Worm (Caenorhabditis elegans) whole organism, L1 larva: Measurements from ENCODE around the gene abhd-12.

ENCODE experiments used
- C34B4.2 ChIP-seq: sonication (generic microtip); optimal IDR thresholded peaks from 2 replicates; lab custom pipeline; 2017; ENCODE audit warnings: mild to moderate bottlenecking, missing genetic modification characterization, missing compliant biosample characterization
- F16B12.6 ChIP-seq: fragments of 150-350 bp; optimal IDR thresholded peaks from 2 replicates; lab custom pipeline; 2014; ENCODE audit warnings: missing biosample characterization, missing genetic modification characterization
- Y116A8C.19 ChIP-seq: sonication (generic microtip); optimal IDR thresholded peaks from 2 replicates; lab custom pipeline; 2016; ENCODE audit warnings: missing compliant biosample characterization, missing genetic modification characterization, borderline replicate concordance
- alr-1 ChIP-seq: fragments of 200-800 bp; sonication (Bioruptor generic); optimal IDR thresholded peaks from 2 replicates; lab custom pipeline; 2018; ENCODE audit warnings: borderline replicate concordance, mild to moderate bottlenecking, missing genetic modification characterization, missing compliant biosample characterization
- aly-2 ChIP-seq: fragments of 150-350 bp; optimal IDR thresholded peaks from 2 replicates; lab custom pipeline; 2014; ENCODE audit warnings: missing biosample characterization, missing genetic modification characterization
- ama-1 ChIP-seq: fragments of 150-350 bp; optimal IDR thresholded peaks from 2 replicates; lab custom pipeline; 2014
- ceh-63 ChIP-seq: fragments of 200-800 bp; sonication (Bioruptor generic); optimal IDR thresholded peaks from 2 replicates; lab custom pipeline; 2018; ENCODE audit warnings: mild to moderate bottlenecking, missing genetic modification characterization, missing compliant biosample characterization
- ceh-8 ChIP-seq: fragments of 200-800 bp; sonication (Bioruptor generic); optimal IDR thresholded peaks from 2 replicates; lab custom pipeline; 2018; ENCODE audit warnings: mild to moderate bottlenecking, missing genetic modification characterization, moderate library complexity, missing compliant biosample characterization
- ceh-82 ChIP-seq, 3 experiments: fragments of 150-350 bp in 1 of 3; sonication (generic microtip) in 2 of 3; optimal IDR thresholded peaks; 2 replicates each; lab custom pipeline; 2014 to 2017; ENCODE audit warnings: missing biosample characterization in 3 of 3, missing genetic modification characterization in 3 of 3
- ceh-88 ChIP-seq: fragments of 200-800 bp; sonication (Bioruptor generic); IDR thresholded peaks from 2 replicates; pipeline ENCODE4 v1.3.6; 2022; ENCODE audit warnings: missing genetic modification characterization, missing compliant biosample characterization
- ceh-90 ChIP-seq: sonication (generic microtip); optimal IDR thresholded peaks from 2 replicates; lab custom pipeline; 2016; ENCODE audit warnings: missing genetic modification characterization, missing compliant biosample characterization
- ces-1 ChIP-seq: fragments of 150-350 bp; optimal IDR thresholded peaks from 2 replicates; lab custom pipeline; 2014; ENCODE audit warnings: missing biosample characterization, missing genetic modification reagents, missing genetic modification characterization
- dpl-1 ChIP-seq, 3 experiments: fragments of 150-350 bp in 2 of 3; sonication (generic microtip) in 1 of 3; optimal IDR thresholded peaks; 2 replicates each; lab custom pipeline; 2014 to 2017; ENCODE audit warnings: missing biosample characterization in 3 of 3, missing genetic modification characterization in 3 of 3, missing genetic modification reagents in 3 of 3
- efl-1 ChIP-seq, 4 experiments: fragments of 150-350 bp; optimal IDR thresholded peaks in 3 of 4; peaks in 1 of 4; 1 replicate in 1 of 4; 2 replicates in 3 of 4; lab custom pipeline; 2014; ENCODE audit warnings: missing biosample characterization in 2 of 4, missing genetic modification characterization in 2 of 4, missing genetic modification reagents in 2 of 4
- efl-3 ChIP-seq: fragments of 200-800 bp; sonication (Bioruptor generic); optimal IDR thresholded peaks from 2 replicates; lab custom pipeline; 2018; ENCODE audit warnings: mild to moderate bottlenecking, missing genetic modification characterization, missing compliant biosample characterization
- egl-13 ChIP-seq: sonication (generic microtip); optimal IDR thresholded peaks from 2 replicates; lab custom pipeline; 2016; ENCODE audit warnings: missing genotype, missing genetic modification reagents, missing genetic modification characterization, missing compliant biosample characterization
- egl-27 ChIP-seq, 2 experiments: fragments of 150-350 bp in 1 of 2; sonication (generic microtip); optimal IDR thresholded peaks; 3 replicates each; lab custom pipeline; 2017 to 2018; ENCODE audit warnings: missing biosample characterization in 2 of 2, missing genetic modification characterization in 2 of 2, missing genetic modification reagents in 2 of 2
- elt-3 ChIP-seq, 6 experiments: fragments of 150-350 bp in 1 of 6; sonication (generic microtip); optimal IDR thresholded peaks; 2 replicates each; lab custom pipeline; 2017 to 2018; ENCODE audit warnings: missing biosample characterization in 6 of 6, missing genetic modification characterization in 6 of 6, inconsistent platforms in 1 of 6
- fkh-4 ChIP-seq: sonication (generic microtip); optimal IDR thresholded peaks from 2 replicates; lab custom pipeline; 2016; ENCODE audit warnings: missing compliant biosample characterization, missing genetic modification characterization, borderline replicate concordance
- fkh-8 ChIP-seq: sonication (generic microtip); optimal IDR thresholded peaks from 2 replicates; lab custom pipeline; 2016; ENCODE audit warnings: mild to moderate bottlenecking, missing genetic modification characterization, missing compliant biosample characterization
- hlh-17 ChIP-seq: fragments of 200-800 bp; sonication (Bioruptor generic); optimal IDR thresholded peaks from 2 replicates; lab custom pipeline; 2018; ENCODE audit warnings: missing genetic modification characterization, mild to moderate bottlenecking, missing compliant biosample characterization, moderate library complexity, borderline replicate concordance
- hpl-2 ChIP-seq: fragments of 150-350 bp; optimal IDR thresholded peaks from 2 replicates; lab custom pipeline; 2014; ENCODE audit warnings: missing biosample characterization, missing genetic modification reagents, missing genetic modification characterization
- irx-1 ChIP-seq: sonication (generic microtip); optimal IDR thresholded peaks from 2 replicates; lab custom pipeline; 2016; ENCODE audit warnings: missing genetic modification characterization, missing compliant biosample characterization
- lin-35 ChIP-seq, 2 experiments: fragments of 150-350 bp; optimal IDR thresholded peaks; 2 replicates each; lab custom pipeline; 2014; ENCODE audit warnings: missing biosample characterization in 2 of 2, missing genetic modification characterization in 2 of 2, missing genetic modification reagents in 2 of 2
- lin-39 ChIP-seq: fragments of 150-350 bp; optimal IDR thresholded peaks from 2 replicates; lab custom pipeline; 2014; ENCODE audit warnings: missing biosample characterization, missing genetic modification reagents, missing genetic modification characterization
- lir-3 ChIP-seq: sonication (generic microtip); optimal IDR thresholded peaks from 2 replicates; lab custom pipeline; 2016; ENCODE audit warnings: mild to moderate bottlenecking, missing genetic modification characterization, moderate library complexity, missing compliant biosample characterization; ENCODE audit not compliant: poor library complexity
- lsy-2 ChIP-seq, 2 experiments: fragments of 150-350 bp; optimal IDR thresholded peaks; 2 replicates each; lab custom pipeline; 2014; ENCODE audit warnings: missing biosample characterization in 2 of 2, missing genetic modification characterization in 2 of 2
- mdl-1 ChIP-seq, 2 experiments: fragments of 150-350 bp; optimal IDR thresholded peaks; 2 replicates each; lab custom pipeline; 2014 to 2017; ENCODE audit warnings: missing biosample characterization in 2 of 2, missing genetic modification characterization in 2 of 2, inconsistent platforms in 1 of 2
- mef-2 ChIP-seq: fragments of 150-350 bp; optimal IDR thresholded peaks from 2 replicates; lab custom pipeline; 2014; ENCODE audit warnings: missing biosample characterization, missing genetic modification characterization
- mep-1 ChIP-seq: fragments of 150-350 bp; optimal IDR thresholded peaks from 2 replicates; lab custom pipeline; 2014; ENCODE audit warnings: missing biosample characterization, missing genetic modification characterization
- nhr-237 ChIP-seq: fragments of 150-350 bp; optimal IDR thresholded peaks from 2 replicates; lab custom pipeline; 2014; ENCODE audit warnings: missing biosample characterization, missing genetic modification characterization
- nhr-28 ChIP-seq: fragments of 150-350 bp; optimal IDR thresholded peaks from 2 replicates; lab custom pipeline; 2014; ENCODE audit warnings: missing biosample characterization, missing genetic modification characterization
- nhr-47 ChIP-seq: sonication (generic microtip); optimal IDR thresholded peaks from 2 replicates; lab custom pipeline; 2016; ENCODE audit warnings: mild to moderate bottlenecking, missing genetic modification characterization, moderate library complexity, missing compliant biosample characterization
- nhr-71 ChIP-seq: sonication (generic microtip); optimal IDR thresholded peaks from 2 replicates; lab custom pipeline; 2016; ENCODE audit warnings: mild to moderate bottlenecking, missing genetic modification characterization, moderate library complexity, missing compliant biosample characterization
- nhr-76 ChIP-seq: sonication (generic microtip); optimal IDR thresholded peaks from 2 replicates; lab custom pipeline; 2017; ENCODE audit warnings: missing biosample characterization, missing genetic modification characterization
- nhr-84 ChIP-seq: sonication (generic microtip); optimal IDR thresholded peaks from 2 replicates; lab custom pipeline; 2017; ENCODE audit warnings: missing biosample characterization, missing genetic modification characterization
- nhr-85 ChIP-seq: sonication (generic microtip); peaks from one replicate; lab custom pipeline; 2016; ENCODE audit warnings: missing genetic modification characterization, inconsistent platforms, missing compliant biosample characterization
- pag-3 ChIP-seq: sonication (generic microtip); optimal IDR thresholded peaks from 2 replicates; lab custom pipeline; 2017; ENCODE audit warnings: missing genetic modification characterization, mild to moderate bottlenecking, missing compliant biosample characterization, antibody characterized with exemption, borderline replicate concordance; ENCODE audit not compliant: insufficient read depth
- pax-3 ChIP-seq: fragments of 200-800 bp; sonication (Bioruptor generic); optimal IDR thresholded peaks from 2 replicates; lab custom pipeline; 2018; ENCODE audit warnings: mild to moderate bottlenecking, missing genetic modification characterization, moderate library complexity, missing compliant biosample characterization
- pqm-1 ChIP-seq: sonication (generic microtip); optimal IDR thresholded peaks from 3 replicates; lab custom pipeline; 2017; ENCODE audit warnings: missing biosample characterization, missing genetic modification characterization
- skn-1 ChIP-seq: fragments of 150-350 bp; optimal IDR thresholded peaks from 2 replicates; lab custom pipeline; 2014; ENCODE audit warnings: missing biosample characterization, missing genetic modification characterization
- snpc-4 ChIP-seq: fragments of 150-350 bp; optimal IDR thresholded peaks from 2 replicates; lab custom pipeline; 2014; ENCODE audit warnings: missing biosample characterization, missing genetic modification characterization
- snu-23 ChIP-seq: sonication (generic microtip); optimal IDR thresholded peaks from 2 replicates; lab custom pipeline; 2016; ENCODE audit warnings: missing genetic modification characterization, missing compliant biosample characterization
- sptf-1 ChIP-seq: fragments of 150-350 bp; optimal IDR thresholded peaks from 2 replicates; lab custom pipeline; 2014; ENCODE audit warnings: missing biosample characterization, missing genetic modification characterization
- tlp-1 ChIP-seq: fragments of 150-350 bp; optimal IDR thresholded peaks from 2 replicates; lab custom pipeline; 2014; ENCODE audit warnings: missing biosample characterization, missing genetic modification characterization
- unc-30 ChIP-seq: sonication (generic microtip); optimal IDR thresholded peaks from 2 replicates; lab custom pipeline; 2017; ENCODE audit warnings: missing biosample characterization, missing genetic modification characterization
- unc-62 ChIP-seq: fragments of 150-350 bp; optimal IDR thresholded peaks from 2 replicates; lab custom pipeline; 2014; ENCODE audit warnings: missing biosample characterization, missing genetic modification reagents, missing genetic modification characterization
- unc-98 ChIP-seq: fragments of 200-800 bp; sonication (Bioruptor generic); IDR thresholded peaks from 2 replicates; pipeline ENCODE4 v1.3.6; 2022; ENCODE audit warnings: missing genetic modification characterization, missing compliant biosample characterization
- vab-15 ChIP-seq: sonication (generic microtip); optimal IDR thresholded peaks from 2 replicates; lab custom pipeline; 2017; ENCODE audit warnings: missing genotype, mild to moderate bottlenecking, missing genetic modification characterization, missing compliant biosample characterization

The abhd-12 gene

ce11 chrV:7995878-7996277 is 12.2 kb downstream of the abhd-12 start, which contains the start of gene Y97E10AR.2:
Gene Y97E10AR.2, plus strand, starts transcription at chrV:7996178.
- TF ChIP-seq lin-39 (no peak), nhr-71 (tag; lab: Kevin White, UChicago) (no peak), lir-3 (no peak), fkh-4 (tag; lab: Kevin White, UChicago) (no peak), irx-1 (no peak), pqm-1 (no peak), Y116A8C.19 (tag; lab: Kevin White, UChicago) (no peak), egl-27 (tag; optimal IDR thresholded peaks at IDR 0.05; lab: Kevin White, UChicago) (no peak), unc-98 (GFP tag; lab: Robert Waterston, UW) (no peak), pag-3 (tag; lab: Kevin White, UChicago) (no peak), lin-35 (GFP tag; optimal IDR thresholded peaks at IDR 0.05; lab: Kevin White, UChicago) (no peak), ceh-88 (GFP tag; lab: Robert Waterston, UW) (no peak), efl-1 (optimal IDR thresholded peaks at IDR 0.05; lab: Kevin White, UChicago) (no peak), efl-1 (GFP tag; optimal IDR thresholded peaks at IDR 0.05 in 1 of 2; lab: Kevin White, UChicago) (no peak), egl-13 (no peak), fkh-8 (tag; lab: Kevin White, UChicago) (no peak), unc-30 (tag; lab: Kevin White, UChicago) (no peak), lsy-2 (tag; optimal IDR thresholded peaks at IDR 0.05; lab: Kevin White, UChicago) (no peak)

- TF ChIP-seq F16B12.6 (tag; lab: Kevin White, UChicago) (peak; percentile 25), alr-1 (no peak), mdl-1 (tag; optimal IDR thresholded peaks at IDR 0.05; lab: Kevin White, UChicago) (peak; percentile 17 to 79), snpc-4 (tag; lab: Kevin White, UChicago) (peak; percentile 3), mef-2 (tag; lab: Kevin White, UChicago) (peak; percentile 70), nhr-47 (tag; lab: Kevin White, UChicago) (peak; percentile 86), elt-3 (tag; optimal IDR thresholded peaks at IDR 0.05; lab: Kevin White, UChicago) (peak in 1 of 6 experiments; percentile 7), sptf-1 (tag; lab: Kevin White, UChicago) (no peak), skn-1 (tag; lab: Kevin White, UChicago) (peak; percentile 47), unc-62 (GFP tag; lab: Kevin White, UChicago) (no peak), ceh-90 (no peak), efl-3 (GFP tag; lab: Kevin White, UChicago) (no peak), lin-39 (peak; percentile 51), nhr-28 (tag; lab: Kevin White, UChicago) (no peak), aly-2 (tag; lab: Kevin White, UChicago) (no peak), ceh-63 (GFP tag; lab: Kevin White, UChicago) (no peak), ceh-82 (tag; optimal IDR thresholded peaks at IDR 0.05; lab: Kevin White, UChicago) (peak in 2 of 3 experiments; percentile 17 to 68), pqm-1 (no peak), C34B4.2 (no peak), irx-1 (peak; percentile 77), hlh-17 (no peak), nhr-71 (tag; lab: Kevin White, UChicago) (peak; percentile 91), ceh-88 (GFP tag; lab: Robert Waterston, UW) (peak; percentile 29; the same call in 1 of the 2 replicates), ces-1 (no peak), egl-13 (peak; percentile 73), vab-15 (tag; lab: Kevin White, UChicago) (no peak), ceh-8 (peak; percentile 22), ama-1 (lab: Kevin White, UChicago) (no peak), hpl-2 (GFP tag; lab: Kevin White, UChicago) (no peak), nhr-76 (tag; lab: Kevin White, UChicago) (no peak), nhr-84 (no peak), dpl-1 (GFP tag; optimal IDR thresholded peaks at IDR 0.05; lab: Kevin White, UChicago) (peak; percentile 43 to 58 (median 49)), mep-1 (tag; lab: Kevin White, UChicago) (peak; percentile 76), snu-23 (GFP tag; lab: Kevin White, UChicago) (peak; percentile 81), tlp-1 (no peak), nhr-237 (tag; lab: Kevin White, UChicago) (no peak), nhr-85 (tag; lab: Kevin White, UChicago) (peak; percentile 57), lin-35 (GFP tag; optimal IDR thresholded peaks at IDR 0.05; lab: Kevin White, UChicago) (peak; percentile 40 to 64), lsy-2 (tag; optimal IDR thresholded peaks at IDR 0.05; lab: Kevin White, UChicago) (peak; percentile 68 to 89), pax-3 (tag; lab: Kevin White, UChicago) (no peak)
Observed at ce11 chrV:8000929-8001513, 17.3 kb downstream of the abhd-12 start, which contains the start of gene Y97E10AR.1. Gene Y97E10AR.1, plus strand, starts transcription at chrV:8001463.
